Worm (Caenorhabditis elegans): ENCODE measurements around the gene ric-7.

- TF ChIP-seq mel-28 (tag; optimal IDR thresholded peaks at IDR 0.05; ENCODE audit: borderline replicate concordance) = no peak
- TF ChIP-seq pbrm-1 (GFP tag; IDR thresholded peaks at IDR 0.05) = no peak
- TF ChIP-seq chd-7 (tag; optimal IDR thresholded peaks at IDR 0.05) = no peak
- no peak for TF ChIP-seq unc-62 (GFP tag; optimal IDR thresholded peaks at IDR 0.05)
- TF ChIP-seq ceh-79 (tag; optimal IDR thresholded peaks at IDR 0.05) = no peak
- TF ChIP-seq F55B11.4 (tag; optimal IDR thresholded peaks at IDR 0.05; ENCODE audit: borderline replicate concordance, insufficient read depth) = no peak
- TF ChIP-seq ztf-28 (GFP tag; IDR thresholded peaks at IDR 0.05) = no peak
- TF ChIP-seq lir-1 (GFP tag; conservative IDR thresholded peaks at IDR 0.05) = no peak
- no peak for TF ChIP-seq cebp-1 (GFP tag; IDR thresholded peaks at IDR 0.05)
- TF ChIP-seq cebp-1 (tag; optimal IDR thresholded peaks at IDR 0.05) = no peak
- TF ChIP-seq T26A5.8 (tag; optimal IDR thresholded peaks at IDR 0.05) = no peak
- TF ChIP-seq tlf-1 (GFP tag; optimal IDR thresholded peaks at IDR 0.05) = no peak
- no peak for TF ChIP-seq nfya-1 (tag; optimal IDR thresholded peaks at IDR 0.05; ENCODE audit: borderline replicate concordance, insufficient read depth)
- TF ChIP-seq zim-3 (tag; optimal IDR thresholded peaks at IDR 0.05) = no peak
Measured at ce11 chrV:13946385-13947019, 59.2 kb downstream of the ric-7 start, which contains the start of the genes srx-10 and clec-226.

Data from whole organism, young adult.